Fruit fly (Drosophila melanogaster): ENCODE measurements around the gene Lar.

The Lar gene

dm6 chr2L:19572496-19573317, 13.7 kb upstream of the Lar start:
- TF ChIP-seq Gug (GFP tag; IDR thresholded peaks at IDR 0.05) (peak; percentile 79), CG10669 (GFP tag; optimal IDR thresholded peaks at IDR 0.05) (peak; percentile 93), Hr38 (GFP tag; optimal IDR thresholded peaks at IDR 0.05) (no peak), Blimp-1 (GFP tag; optimal IDR thresholded peaks at IDR 0.05) (peak; percentile 81), cyc (GFP tag; optimal IDR thresholded peaks at IDR 0.05) (peak; percentile 91), achi (GFP tag; optimal IDR thresholded peaks at IDR 0.05) (peak; percentile 91), CG10631 (GFP tag; optimal IDR thresholded peaks at IDR 0.05) (peak; percentile 93), CG8632 (GFP tag; optimal IDR thresholded peaks at IDR 0.05) (peak; percentile 93), acj6 (GFP tag; optimal IDR thresholded peaks at IDR 0.05) (peak; percentile 94), CG32006 (GFP tag; optimal IDR thresholded peaks at IDR 0.05) (peak; percentile 97), CG11762 (GFP tag; optimal IDR thresholded peaks at IDR 0.05; ENCODE audit: insufficient read depth) (peak; percentile 87), CG6808 (GFP tag; optimal IDR thresholded peaks at IDR 0.05) (peak; percentile 92), CG1621 (tag; optimal IDR thresholded peaks at IDR 0.05) (peak; percentile 85), CG7368 (GFP tag; optimal IDR thresholded peaks at IDR 0.05) (peak; percentile 82), spab (GFP tag; optimal IDR thresholded peaks at IDR 0.05) (peak; percentile 90), esn (GFP tag; optimal IDR thresholded peaks at IDR 0.05) (peak; percentile 96), Met (GFP tag; optimal IDR thresholded peaks at IDR 0.05) (peak; percentile 97), CG11902 (GFP tag; optimal IDR thresholded peaks at IDR 0.05) (peak; percentile 86), fd59A (GFP tag; optimal IDR thresholded peaks at IDR 0.05) (peak; percentile 93), Ets96B (tag; optimal IDR thresholded peaks at IDR 0.05) (peak; percentile 94), net (GFP tag; optimal IDR thresholded peaks at IDR 0.05) (peak; percentile 86), Sox102F (GFP tag; optimal IDR thresholded peaks at IDR 0.05) (peak; percentile 94), Ets21C (GFP tag; optimal IDR thresholded peaks at IDR 0.05) (peak; percentile 88), CG3919 (GFP tag; optimal IDR thresholded peaks at IDR 0.05) (peak; percentile 93), dac (GFP tag; optimal IDR thresholded peaks at IDR 0.05) (peak; percentile 85), OdsH (GFP tag; optimal IDR thresholded peaks at IDR 0.05) (peak; percentile 96), CG9139 (GFP tag; optimal IDR thresholded peaks at IDR 0.05) (peak; percentile 84), salr (GFP tag; optimal IDR thresholded peaks at IDR 0.05) (peak; percentile 77 to 90), CG3032 (tag; optimal IDR thresholded peaks at IDR 0.05) (peak; percentile 95), CG4318 (GFP tag; optimal IDR thresholded peaks at IDR 0.05) (peak; percentile 93), Eip75B (GFP tag; optimal IDR thresholded peaks at IDR 0.05) (peak; percentile 95), dsx (GFP tag; optimal IDR thresholded peaks at IDR 0.05; ENCODE audit: poor library complexity, severe bottlenecking) (peak; percentile 97), topi (GFP tag; optimal IDR thresholded peaks at IDR 0.05) (peak; percentile 96), Sox15 (GFP tag; optimal IDR thresholded peaks at IDR 0.05) (peak; percentile 84), fd85E (GFP tag; optimal IDR thresholded peaks at IDR 0.05) (peak; percentile 40), lz (GFP tag; optimal IDR thresholded peaks at IDR 0.05) (peak; percentile 95), Sox14 (GFP tag; optimal IDR thresholded peaks at IDR 0.05) (peak; percentile 96), Hr4 (GFP tag; optimal IDR thresholded peaks at IDR 0.05) (peak; percentile 93), CG6276 (GFP tag; optimal IDR thresholded peaks at IDR 0.05) (peak; percentile 88), CG6163 (GFP tag; IDR thresholded peaks at IDR 0.05) (peak; percentile 74), CG8319 (GFP tag; optimal IDR thresholded peaks at IDR 0.05) (peak; percentile 76), CG8119 (GFP tag; IDR thresholded peaks at IDR 0.05) (peak; percentile 95), Eip93F (GFP tag; optimal IDR thresholded peaks at IDR 0.05) (peak; percentile 90), Eip78C (GFP tag) (peak; percentile 98), Hr39 (GFP tag; optimal IDR thresholded peaks at IDR 0.05) (peak; percentile 94), fkh (GFP tag; optimal IDR thresholded peaks at IDR 0.05) (peak; percentile 59), pdm3 (GFP tag; optimal IDR thresholded peaks at IDR 0.05) (peak; percentile 96), CG11294 (GFP tag; IDR thresholded peaks at IDR 0.05) (peak; percentile 52; the same call in 1 of the 2 replicates), CG6854 (GFP tag; optimal IDR thresholded peaks at IDR 0.05) (peak; percentile 79), CG16779 (tag; optimal IDR thresholded peaks at IDR 0.05) (peak; percentile 86)
